Fruit fly (Drosophila melanogaster): Measurements from ENCODE around the gene SKIP.

The SKIP gene

dm6 chr3R:22148274-22148673 lies 14.6 kb downstream of the SKIP start:
- TF ChIP-seq CG32264 (GFP tag; optimal IDR thresholded peaks at IDR 0.05) = no peak
- no peak for TF ChIP-seq dsf (GFP tag; optimal IDR thresholded peaks at IDR 0.05; ENCODE audit: borderline replicate concordance)
- TF ChIP-seq dmrt93B (GFP tag; optimal IDR thresholded peaks at IDR 0.05) = no peak
- no peak for TF ChIP-seq foxo (GFP tag; optimal IDR thresholded peaks at IDR 0.05)
- TF ChIP-seq br (GFP tag; optimal IDR thresholded peaks at IDR 0.05) = no peak
- TF ChIP-seq Dif (GFP tag; optimal IDR thresholded peaks at IDR 0.05; ENCODE audit: partially characterized antibody) = no peak
- TF ChIP-seq jim (GFP tag; optimal IDR thresholded peaks at IDR 0.05) = no peak
- no peak for TF ChIP-seq Myc (optimal IDR thresholded peaks at IDR 0.05)
- TF ChIP-seq lola (GFP tag; optimal IDR thresholded peaks at IDR 0.05) = no peak

dm6 chr3R:22149923-22150322 lies 16.3 kb downstream of the SKIP start:
- TF ChIP-seq jim (GFP tag; optimal IDR thresholded peaks at IDR 0.05) = no peak
- no peak for TF ChIP-seq Vsx2 (GFP tag; optimal IDR thresholded peaks at IDR 0.05; ENCODE audit: partially characterized antibody)
- TF ChIP-seq sage (GFP tag; optimal IDR thresholded peaks at IDR 0.05) = no peak
- no peak for TF ChIP-seq lola (GFP tag; optimal IDR thresholded peaks at IDR 0.05)
- TF ChIP-seq foxo (GFP tag; optimal IDR thresholded peaks at IDR 0.05) = no peak
- TF ChIP-seq Rel (GFP tag; optimal IDR thresholded peaks at IDR 0.05) = no peak
- TF ChIP-seq Rel (tag; optimal IDR thresholded peaks at IDR 0.05) = no peak
- no peak for TF ChIP-seq HLH106 (tag; optimal IDR thresholded peaks at IDR 0.05)
- TF ChIP-seq Sp1 (GFP tag; optimal IDR thresholded peaks at IDR 0.05) = no peak
- no peak for TF ChIP-seq rgr (GFP tag; optimal IDR thresholded peaks at IDR 0.05)
- no peak for TF ChIP-seq Myc (optimal IDR thresholded peaks at IDR 0.05)
- TF ChIP-seq Abd-B (GFP tag; optimal IDR thresholded peaks at IDR 0.05) = no peak
- no peak for TF ChIP-seq GATAd (GFP tag; optimal IDR thresholded peaks at IDR 0.05)
- TF ChIP-seq brk (GFP tag; optimal IDR thresholded peaks at IDR 0.05) = no peak

dm6 chr3R:22150433-22150832 lies 16.8 kb downstream of the SKIP start:
- TF ChIP-seq Rel (GFP tag; optimal IDR thresholded peaks at IDR 0.05) (no peak), Rel (tag; optimal IDR thresholded peaks at IDR 0.05) (no peak)

DNA sequence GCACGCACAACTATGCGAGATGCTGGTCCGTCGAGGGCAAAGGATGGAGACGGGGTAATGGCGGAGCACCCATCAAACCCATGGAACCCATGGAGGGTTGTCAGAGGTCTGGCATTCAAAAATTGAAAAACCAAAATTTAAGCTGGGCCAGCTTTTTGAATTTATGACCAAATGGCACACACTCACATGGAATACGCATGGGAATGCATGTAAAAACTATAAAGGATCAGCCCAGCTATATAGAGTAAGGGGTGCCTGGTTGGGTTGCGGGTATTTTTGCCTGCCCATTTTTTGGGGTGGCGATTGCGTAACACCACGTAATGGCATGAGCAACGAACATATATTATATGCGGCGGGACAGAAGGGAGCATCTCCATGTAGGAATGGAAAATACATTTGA lies 18.8 kb downstream of the SKIP start:
- no peak for TF ChIP-seq tai (GFP tag; optimal IDR thresholded peaks at IDR 0.05)
- no peak for TF ChIP-seq dsf (GFP tag; optimal IDR thresholded peaks at IDR 0.05; ENCODE audit: borderline replicate concordance)
- TF ChIP-seq Hr83 (GFP tag; optimal IDR thresholded peaks at IDR 0.05; ENCODE audit: poor library complexity, severe bottlenecking) = no peak
- TF ChIP-seq GATAd (GFP tag; optimal IDR thresholded peaks at IDR 0.05) = no peak
- TF ChIP-seq Dfd (GFP tag; optimal IDR thresholded peaks at IDR 0.05) = no peak
- no peak for TF ChIP-seq usp (GFP tag; optimal IDR thresholded peaks at IDR 0.05)
- TF ChIP-seq Vsx2 (GFP tag; optimal IDR thresholded peaks at IDR 0.05; ENCODE audit: partially characterized antibody) = no peak
- no peak for TF ChIP-seq br (GFP tag; optimal IDR thresholded peaks at IDR 0.05)
- TF ChIP-seq Mio (GFP tag; optimal IDR thresholded peaks at IDR 0.05) = no peak

DNA sequence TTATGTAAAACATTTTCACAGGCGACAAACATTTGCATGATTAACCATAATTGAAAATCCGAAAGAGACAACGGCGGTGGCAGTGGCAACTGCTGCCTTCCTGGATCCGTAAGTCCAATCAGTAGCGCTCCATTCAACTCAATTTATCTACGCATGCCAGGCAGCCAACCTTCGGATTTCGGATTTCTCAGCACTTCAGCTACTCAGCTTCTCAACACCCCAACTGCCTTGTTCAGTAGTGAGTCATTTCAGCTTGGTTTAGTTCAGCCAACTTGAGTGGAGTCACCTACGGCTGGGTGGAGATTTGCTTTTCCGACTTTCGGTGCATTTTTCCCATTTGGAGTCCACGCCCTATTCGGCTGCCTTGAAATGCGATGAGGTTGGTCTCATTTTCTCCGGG lies 20.1 kb downstream of the SKIP start:
- TF ChIP-seq usp (GFP tag; optimal IDR thresholded peaks at IDR 0.05) (no peak), Rel (GFP tag; optimal IDR thresholded peaks at IDR 0.05) (no peak), Rel (tag; optimal IDR thresholded peaks at IDR 0.05) (no peak), Hr83 (GFP tag; optimal IDR thresholded peaks at IDR 0.05; ENCODE audit: poor library complexity, severe bottlenecking) (no peak), CG9705 (GFP tag; optimal IDR thresholded peaks at IDR 0.05) (no peak), br (GFP tag; optimal IDR thresholded peaks at IDR 0.05) (no peak), h (GFP tag; optimal IDR thresholded peaks at IDR 0.05) (no peak), OdsH (GFP tag; optimal IDR thresholded peaks at IDR 0.05) (no peak), fru (GFP tag; optimal IDR thresholded peaks at IDR 0.05) (no peak), psq (GFP tag; optimal IDR thresholded peaks at IDR 0.05) (no peak), CrebA (GFP tag; optimal IDR thresholded peaks at IDR 0.05; ENCODE audit: borderline replicate concordance) (no peak), HLH106 (tag; optimal IDR thresholded peaks at IDR 0.05) (no peak), dl (GFP tag; optimal IDR thresholded peaks at IDR 0.05; ENCODE audit: insufficient read depth in 1 of 2, partially characterized antibody in 2 of 2) (no peak), ey (GFP tag; optimal IDR thresholded peaks at IDR 0.05) (no peak), lola (GFP tag; optimal IDR thresholded peaks at IDR 0.05) (no peak), sv (GFP tag; optimal IDR thresholded peaks at IDR 0.05) (no peak), dsf (GFP tag; optimal IDR thresholded peaks at IDR 0.05; ENCODE audit: borderline replicate concordance) (no peak), Sp1 (GFP tag; optimal IDR thresholded peaks at IDR 0.05) (no peak), jim (GFP tag; optimal IDR thresholded peaks at IDR 0.05) (no peak), Hr78 (GFP tag; optimal IDR thresholded peaks at IDR 0.05) (no peak), Mio (GFP tag; optimal IDR thresholded peaks at IDR 0.05) (no peak)
